Worm (Caenorhabditis elegans) whole organism, L1 larva: ENCODE data around the gene D1005.2.

ENCODE experiments used
- C16A3.4 ChIP-seq: fragments of 150-350 bp; optimal IDR thresholded peaks from 2 replicates; lab custom pipeline; 2014; ENCODE audit warnings: missing biosample characterization, missing genetic modification characterization
- Y116A8C.19 ChIP-seq: sonication (generic microtip); optimal IDR thresholded peaks from 2 replicates; lab custom pipeline; 2016; ENCODE audit warnings: missing compliant biosample characterization, missing genetic modification characterization, borderline replicate concordance
- alr-1 ChIP-seq: fragments of 200-800 bp; sonication (Bioruptor generic); optimal IDR thresholded peaks from 2 replicates; lab custom pipeline; 2018; ENCODE audit warnings: borderline replicate concordance, mild to moderate bottlenecking, missing genetic modification characterization, missing compliant biosample characterization
- blmp-1 ChIP-seq: fragments of 150-350 bp; optimal IDR thresholded peaks from 2 replicates; lab custom pipeline; 2014; ENCODE audit warnings: missing biosample characterization, missing genetic modification characterization
- ceh-63 ChIP-seq: fragments of 200-800 bp; sonication (Bioruptor generic); optimal IDR thresholded peaks from 2 replicates; lab custom pipeline; 2018; ENCODE audit warnings: mild to moderate bottlenecking, missing genetic modification characterization, missing compliant biosample characterization
- ceh-88 ChIP-seq: fragments of 200-800 bp; sonication (Bioruptor generic); IDR thresholded peaks from 2 replicates; pipeline ENCODE4 v1.3.6; 2022; ENCODE audit warnings: missing genetic modification characterization, missing compliant biosample characterization
- ceh-90 ChIP-seq: sonication (generic microtip); optimal IDR thresholded peaks from 2 replicates; lab custom pipeline; 2016; ENCODE audit warnings: missing genetic modification characterization, missing compliant biosample characterization
- dpl-1 ChIP-seq, 3 experiments: fragments of 150-350 bp in 2 of 3; sonication (generic microtip) in 1 of 3; optimal IDR thresholded peaks; 2 replicates each; lab custom pipeline; 2014 to 2017; ENCODE audit warnings: missing biosample characterization in 3 of 3, missing genetic modification characterization in 3 of 3, missing genetic modification reagents in 3 of 3
- dsc-1 ChIP-seq: sonication (generic microtip); optimal IDR thresholded peaks from 2 replicates; lab custom pipeline; 2016; ENCODE audit warnings: mild to moderate bottlenecking, missing genetic modification characterization, missing compliant biosample characterization
- efl-1 ChIP-seq, 4 experiments: fragments of 150-350 bp; optimal IDR thresholded peaks in 3 of 4; peaks in 1 of 4; 1 replicate in 1 of 4; 2 replicates in 3 of 4; lab custom pipeline; 2014; ENCODE audit warnings: missing biosample characterization in 2 of 4, missing genetic modification characterization in 2 of 4, missing genetic modification reagents in 2 of 4
- egl-13 ChIP-seq: sonication (generic microtip); optimal IDR thresholded peaks from 2 replicates; lab custom pipeline; 2016; ENCODE audit warnings: missing genotype, missing genetic modification reagents, missing genetic modification characterization, missing compliant biosample characterization
- egl-27 ChIP-seq, 2 experiments: fragments of 150-350 bp in 1 of 2; sonication (generic microtip); optimal IDR thresholded peaks; 3 replicates each; lab custom pipeline; 2017 to 2018; ENCODE audit warnings: missing biosample characterization in 2 of 2, missing genetic modification characterization in 2 of 2, missing genetic modification reagents in 2 of 2
- elt-3 ChIP-seq, 6 experiments: fragments of 150-350 bp in 1 of 6; sonication (generic microtip); optimal IDR thresholded peaks; 2 replicates each; lab custom pipeline; 2017 to 2018; ENCODE audit warnings: missing biosample characterization in 6 of 6, missing genetic modification characterization in 6 of 6, inconsistent platforms in 1 of 6
- fkh-10 ChIP-seq: sonication (generic microtip); optimal IDR thresholded peaks from 2 replicates; lab custom pipeline; 2017; ENCODE audit warnings: missing biosample characterization, missing genetic modification reagents, missing genetic modification characterization
- fkh-8 ChIP-seq: sonication (generic microtip); optimal IDR thresholded peaks from 2 replicates; lab custom pipeline; 2016; ENCODE audit warnings: mild to moderate bottlenecking, missing genetic modification characterization, missing compliant biosample characterization
- fos-1 ChIP-seq: fragments of 150-350 bp; optimal IDR thresholded peaks from 2 replicates; lab custom pipeline; 2014; ENCODE audit warnings: missing biosample characterization, missing genetic modification characterization
- hpl-2 ChIP-seq: fragments of 150-350 bp; optimal IDR thresholded peaks from 2 replicates; lab custom pipeline; 2014; ENCODE audit warnings: missing biosample characterization, missing genetic modification reagents, missing genetic modification characterization
- irx-1 ChIP-seq: sonication (generic microtip); optimal IDR thresholded peaks from 2 replicates; lab custom pipeline; 2016; ENCODE audit warnings: missing genetic modification characterization, missing compliant biosample characterization
- jun-1 ChIP-seq: fragments of 150-350 bp; optimal IDR thresholded peaks from 2 replicates; lab custom pipeline; 2014; ENCODE audit warnings: missing biosample characterization, missing genetic modification reagents, missing genetic modification characterization
- lin-13 ChIP-seq: fragments of 150-350 bp; optimal IDR thresholded peaks from 2 replicates; lab custom pipeline; 2014; ENCODE audit warnings: missing biosample characterization, missing genetic modification reagents, missing genetic modification characterization
- lin-14 ChIP-seq: fragments of 200-800 bp; sonication (Bioruptor generic); optimal IDR thresholded peaks from 2 replicates; lab custom pipeline; 2018; ENCODE audit warnings: mild to moderate bottlenecking, missing genetic modification characterization, moderate library complexity, missing compliant biosample characterization
- lin-35 ChIP-seq, 2 experiments: fragments of 150-350 bp; optimal IDR thresholded peaks; 2 replicates each; lab custom pipeline; 2014; ENCODE audit warnings: missing biosample characterization in 2 of 2, missing genetic modification characterization in 2 of 2, missing genetic modification reagents in 2 of 2
- mab-9 ChIP-seq: fragments of 200-800 bp; sonication (Bioruptor generic); IDR thresholded peaks from 2 replicates; pipeline ENCODE4 v1.3.6; 2022; ENCODE audit warnings: missing genetic modification reagents, missing genetic modification characterization, missing compliant biosample characterization
- mdl-1 ChIP-seq, 2 experiments: fragments of 150-350 bp; optimal IDR thresholded peaks; 2 replicates each; lab custom pipeline; 2014 to 2017; ENCODE audit warnings: missing biosample characterization in 2 of 2, missing genetic modification characterization in 2 of 2, inconsistent platforms in 1 of 2
- mef-2 ChIP-seq: fragments of 150-350 bp; optimal IDR thresholded peaks from 2 replicates; lab custom pipeline; 2014; ENCODE audit warnings: missing biosample characterization, missing genetic modification characterization
- mep-1 ChIP-seq: fragments of 150-350 bp; optimal IDR thresholded peaks from 2 replicates; lab custom pipeline; 2014; ENCODE audit warnings: missing biosample characterization, missing genetic modification characterization
- nhr-11 ChIP-seq: fragments of 150-350 bp; optimal IDR thresholded peaks from 2 replicates; lab custom pipeline; 2014; ENCODE audit warnings: missing biosample characterization, missing genetic modification characterization
- nhr-12 ChIP-seq: sonication (generic microtip); optimal IDR thresholded peaks from 2 replicates; lab custom pipeline; 2017; ENCODE audit warnings: missing biosample characterization, missing genetic modification characterization
- nhr-237 ChIP-seq: fragments of 150-350 bp; optimal IDR thresholded peaks from 2 replicates; lab custom pipeline; 2014; ENCODE audit warnings: missing biosample characterization, missing genetic modification characterization
- nhr-76 ChIP-seq: sonication (generic microtip); optimal IDR thresholded peaks from 2 replicates; lab custom pipeline; 2017; ENCODE audit warnings: missing biosample characterization, missing genetic modification characterization
- nhr-84 ChIP-seq: sonication (generic microtip); optimal IDR thresholded peaks from 2 replicates; lab custom pipeline; 2017; ENCODE audit warnings: missing biosample characterization, missing genetic modification characterization
- nhr-90 ChIP-seq: sonication (generic microtip); optimal IDR thresholded peaks from 2 replicates; lab custom pipeline; 2016; ENCODE audit warnings: mild to moderate bottlenecking, missing genetic modification characterization, missing compliant biosample characterization; ENCODE audit not compliant: poor library complexity
- pag-3 ChIP-seq: sonication (generic microtip); optimal IDR thresholded peaks from 2 replicates; lab custom pipeline; 2017; ENCODE audit warnings: missing genetic modification characterization, mild to moderate bottlenecking, missing compliant biosample characterization, antibody characterized with exemption, borderline replicate concordance; ENCODE audit not compliant: insufficient read depth
- rnt-1 ChIP-seq: sonication (generic microtip); optimal IDR thresholded peaks from 2 replicates; lab custom pipeline; 2016; ENCODE audit warnings: mild to moderate bottlenecking, missing genetic modification characterization, moderate library complexity, missing compliant biosample characterization
- skn-1 ChIP-seq: fragments of 150-350 bp; optimal IDR thresholded peaks from 2 replicates; lab custom pipeline; 2014; ENCODE audit warnings: missing biosample characterization, missing genetic modification characterization
- snu-23 ChIP-seq: sonication (generic microtip); optimal IDR thresholded peaks from 2 replicates; lab custom pipeline; 2016; ENCODE audit warnings: missing genetic modification characterization, missing compliant biosample characterization
- sox-4 ChIP-seq: sonication (generic microtip); optimal IDR thresholded peaks from 2 replicates; lab custom pipeline; 2016; ENCODE audit warnings: missing genetic modification characterization, missing compliant biosample characterization
- sptf-1 ChIP-seq: fragments of 150-350 bp; optimal IDR thresholded peaks from 2 replicates; lab custom pipeline; 2014; ENCODE audit warnings: missing biosample characterization, missing genetic modification characterization
- sup-37 ChIP-seq: fragments of 200-800 bp; sonication (Bioruptor generic); optimal IDR thresholded peaks from 2 replicates; lab custom pipeline; 2018; ENCODE audit warnings: mild to moderate bottlenecking, missing genetic modification characterization, missing compliant biosample characterization
- swsn-7 ChIP-seq: sonication (generic microtip); optimal IDR thresholded peaks from 2 replicates; lab custom pipeline; 2016; ENCODE audit warnings: missing genetic modification characterization, missing compliant biosample characterization
- unc-30 ChIP-seq: sonication (generic microtip); optimal IDR thresholded peaks from 2 replicates; lab custom pipeline; 2017; ENCODE audit warnings: missing biosample characterization, missing genetic modification characterization
- vab-15 ChIP-seq: sonication (generic microtip); optimal IDR thresholded peaks from 2 replicates; lab custom pipeline; 2017; ENCODE audit warnings: missing genotype, mild to moderate bottlenecking, missing genetic modification characterization, missing compliant biosample characterization
- xbp-1 ChIP-seq: sonication (generic microtip); optimal IDR thresholded peaks from 2 replicates; lab custom pipeline; 2016; ENCODE audit warnings: missing genetic modification characterization, missing compliant biosample characterization
- zag-1 ChIP-seq: fragments of 150-350 bp; optimal IDR thresholded peaks from 2 replicates; lab custom pipeline; 2014; ENCODE audit warnings: missing biosample characterization, missing genetic modification characterization
- zip-4 ChIP-seq: fragments of 200-800 bp; sonication (Bioruptor generic); optimal IDR thresholded peaks from 2 replicates; lab custom pipeline; 2018; ENCODE audit warnings: mild to moderate bottlenecking, missing genetic modification characterization, moderate library complexity, missing compliant biosample characterization
- ztf-11 ChIP-seq, 2 experiments: sonication (generic microtip); optimal IDR thresholded peaks; 2 replicates each; lab custom pipeline; 2016 to 2017; ENCODE audit warnings: missing genetic modification characterization in 2 of 2, missing biosample characterization in 1 of 2, missing compliant biosample characterization in 1 of 2
- ztf-4 ChIP-seq: fragments of 150-350 bp; optimal IDR thresholded peaks from 2 replicates; lab custom pipeline; 2014; ENCODE audit warnings: missing biosample characterization, missing genetic modification characterization

D1005.2 gene

DNA sequence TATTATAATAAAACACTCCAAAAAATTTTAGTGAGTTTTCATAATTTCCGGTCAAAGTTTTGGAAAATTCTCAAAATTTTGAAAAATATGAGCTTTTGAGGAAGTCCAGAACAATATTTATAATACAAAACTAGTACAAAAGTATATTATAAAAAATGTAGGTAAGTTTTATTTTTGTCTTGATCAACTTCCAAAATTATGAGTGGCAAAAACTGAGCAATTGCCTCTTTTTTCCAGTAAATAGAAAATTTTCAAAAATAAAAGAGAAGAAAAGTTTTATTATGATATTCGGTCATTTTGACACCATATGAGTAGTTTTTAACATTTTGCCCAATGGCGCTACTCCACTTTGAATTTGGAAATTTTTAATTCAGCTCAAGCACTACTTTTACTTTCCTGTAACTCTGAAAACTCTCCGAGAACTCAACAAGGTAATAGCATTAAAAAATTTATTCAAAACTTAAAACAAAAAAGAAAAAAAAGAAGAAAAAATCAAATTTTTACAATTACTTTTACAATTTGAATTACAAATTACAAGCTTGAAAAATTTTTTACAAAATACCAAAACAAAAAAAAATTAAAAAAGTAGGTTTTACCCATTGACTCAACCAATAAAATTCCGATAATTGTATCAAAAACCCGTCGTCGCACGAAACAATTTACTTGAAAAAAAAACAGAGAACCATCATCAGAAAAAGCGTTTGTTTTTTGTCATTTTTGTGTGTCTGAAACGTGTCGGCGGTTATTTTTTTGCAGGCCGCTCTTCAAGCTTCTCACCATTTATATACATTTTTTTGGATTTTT is 45.1 kb downstream of the D1005.2 start (continued):
- TF ChIP-seq irx-1 (tag; lab: Kevin White, UChicago) = no peak
- peak; percentile 87 for TF ChIP-seq ceh-88
- no peak for TF ChIP-seq sup-37 (GFP tag; lab: Kevin White, UChicago)
- no peak for TF ChIP-seq egl-27 (tag; optimal IDR thresholded peaks at IDR 0.05; lab: Kevin White, UChicago)
- TF ChIP-seq nhr-84 = no peak
- TF ChIP-seq, all 84 proteins: peak for 41

DNA sequence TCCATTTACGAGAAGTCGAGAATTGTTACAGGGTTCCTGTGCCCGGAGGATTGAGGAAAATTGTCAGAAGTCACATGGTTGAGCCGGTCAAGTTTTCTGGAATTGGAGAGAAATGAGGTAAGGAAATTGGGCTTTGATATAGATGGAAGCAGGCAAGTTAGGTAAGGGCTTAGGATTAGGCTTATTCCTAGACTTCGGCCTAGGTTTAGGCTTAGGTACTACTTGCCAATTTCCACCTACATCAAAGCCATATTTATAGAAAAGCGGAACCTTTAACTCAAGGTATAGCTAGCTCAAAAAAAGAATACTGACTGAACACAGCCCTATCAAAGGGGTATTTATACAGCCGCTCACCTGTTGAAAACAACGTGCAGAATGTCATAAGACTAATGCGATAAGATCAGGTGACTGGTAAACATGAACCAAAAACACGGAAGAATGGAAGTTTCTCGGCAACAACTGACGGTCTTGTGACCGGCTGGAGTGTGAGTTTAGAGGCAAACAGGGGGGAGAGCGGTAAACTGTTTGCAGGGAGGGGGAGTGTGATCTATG is 45.8 kb downstream of the D1005.2 start:
- TF ChIP-seq mab-9 (GFP tag; lab: Robert Waterston, UW) (peak; percentile 78; the same call in 1 of the 2 replicates), xbp-1 (peak; percentile 82), nhr-11 (peak; percentile 75), dpl-1 (GFP tag; optimal IDR thresholded peaks at IDR 0.05; lab: Kevin White, UChicago) (peak; percentile 62 to 75 (median 66)), ztf-11 (tag; optimal IDR thresholded peaks at IDR 0.05; lab: Kevin White, UChicago) (peak in 1 of 2 experiments; percentile 20), nhr-237 (peak; percentile 65), ceh-63 (no peak), nhr-90 (tag; lab: Kevin White, UChicago) (peak; percentile 98), alr-1 (tag; lab: Kevin White, UChicago) (no peak), fkh-10 (GFP tag; lab: Kevin White, UChicago) (no peak), unc-30 (tag; lab: Kevin White, UChicago) (no peak), lin-14 (peak; percentile 95), zag-1 (tag; lab: Kevin White, UChicago) (no peak), pag-3 (no peak), vab-15 (tag; lab: Kevin White, UChicago) (peak; percentile 79), nhr-12 (tag; lab: Kevin White, UChicago) (no peak), lin-35 (GFP tag; optimal IDR thresholded peaks at IDR 0.05; lab: Kevin White, UChicago) (peak; percentile 58 to 92), lin-13 (peak; percentile 92), nhr-84 (no peak), swsn-7 (tag; lab: Kevin White, UChicago) (peak; percentile 85), efl-1 (optimal IDR thresholded peaks at IDR 0.05; lab: Kevin White, UChicago) (peak; percentile 69 to 75), efl-1 (GFP tag; optimal IDR thresholded peaks at IDR 0.05 in 1 of 2; lab: Kevin White, UChicago) (peak; percentile 47 to 97), ceh-90 (no peak), sup-37 (GFP tag; lab: Kevin White, UChicago) (peak; percentile 85), elt-3 (tag; optimal IDR thresholded peaks at IDR 0.05; lab: Kevin White, UChicago) (peak; percentile 34 to 100 (median 85)), irx-1 (tag; lab: Kevin White, UChicago) (peak; percentile 91), snu-23 (GFP tag; lab: Kevin White, UChicago) (peak; percentile 96), Y116A8C.19 (tag; lab: Kevin White, UChicago) (no peak), fkh-8 (peak; percentile 17), fos-1 (tag; lab: Kevin White, UChicago) (peak; percentile 68), blmp-1 (tag; lab: Kevin White, UChicago) (peak; percentile 90), hpl-2 (peak; percentile 90), C16A3.4 (tag; lab: Kevin White, UChicago) (peak; percentile 98), sptf-1 (no peak), mep-1 (peak; percentile 83), nhr-76 (no peak), dsc-1 (tag; lab: Kevin White, UChicago) (no peak), skn-1 (peak; percentile 95), jun-1 (tag; lab: Kevin White, UChicago) (peak; percentile 70), zip-4 (GFP tag; lab: Kevin White, UChicago) (peak; percentile 64), rnt-1 (tag; lab: Kevin White, UChicago) (peak; percentile 91), mdl-1 (tag; optimal IDR thresholded peaks at IDR 0.05; lab: Kevin White, UChicago) (peak in 1 of 2 experiments; percentile 99), sox-4 (tag; lab: Kevin White, UChicago) (peak; percentile 49), ztf-4 (tag; lab: Kevin White, UChicago) (peak; percentile 82), mef-2 (tag; lab: Kevin White, UChicago) (no peak), egl-13 (tag; lab: Kevin White, UChicago) (no peak)
